Fruit fly (Drosophila melanogaster) whole organism, embryonic: ENCODE measurements around the gene aru.

Source experiments
- Antp ChIP-seq: fragments of 200-800 bp; sonication (Bioruptor generic); optimal IDR thresholded peaks from 3 replicates; lab custom pipeline; 2016; ENCODE audit warnings: missing biosample characterization, missing genetic modification characterization
- Atf3 ChIP-seq: fragments of 200-800 bp; sonication (Bioruptor generic); optimal IDR thresholded peaks from 3 replicates; lab custom pipeline; 2016; ENCODE audit warnings: missing biosample characterization, missing genetic modification characterization
- Blimp-1 ChIP-seq: fragments of 200-800 bp; sonication (Bioruptor generic); optimal IDR thresholded peaks from 3 replicates; lab custom pipeline; 2018; ENCODE audit warnings: missing biosample characterization, missing genetic modification characterization, mild to moderate bottlenecking, moderate library complexity, missing genetic modification reagents
- C15 ChIP-seq: fragments of 200-800 bp; sonication (Bioruptor generic); IDR thresholded peaks from 3 replicates; pipeline ENCODE4 v1.3.6; 2022; ENCODE audit warnings: missing biosample characterization, missing genetic modification characterization
- CG10267 ChIP-seq: fragments of 200-800 bp; sonication (Bioruptor generic); optimal IDR thresholded peaks from 2 replicates; lab custom pipeline; 2018; ENCODE audit warnings: missing biosample characterization, mild to moderate bottlenecking, missing genetic modification characterization, moderate library complexity
- CG10366 ChIP-seq: fragments of 200-800 bp; sonication (Bioruptor generic); IDR thresholded peaks from 2 replicates; pipeline ENCODE4 v1.3.6; 2022; ENCODE audit warnings: missing biosample characterization, missing genetic modification characterization
- CG11456 ChIP-seq: fragments of 200-800 bp; sonication (Bioruptor generic); IDR thresholded peaks from 3 replicates; pipeline ENCODE4 v1.3.6; 2022; ENCODE audit warnings: missing biosample characterization, missing genetic modification characterization
- CG11723 ChIP-seq: fragments of 200-800 bp; sonication (Bioruptor generic); optimal IDR thresholded peaks from 2 replicates; lab custom pipeline; 2017; ENCODE audit warnings: missing biosample characterization, mild to moderate bottlenecking, missing genetic modification characterization
- CG12391 ChIP-seq: fragments of 200-800 bp; sonication (Bioruptor generic); optimal IDR thresholded peaks from 3 replicates; lab custom pipeline; 2018; ENCODE audit warnings: missing biosample characterization, mild to moderate bottlenecking, missing genetic modification characterization, moderate library complexity
- CG14014 ChIP-seq: fragments of 200-800 bp; sonication (Bioruptor generic); IDR thresholded peaks from 2 replicates; pipeline ENCODE4 v1.3.6; 2022; ENCODE audit warnings: missing biosample characterization, missing genetic modification characterization
- CG15269 ChIP-seq: fragments of 200-800 bp; sonication (Bioruptor generic); optimal IDR thresholded peaks from 2 replicates; lab custom pipeline; 2018; ENCODE audit warnings: missing biosample characterization, mild to moderate bottlenecking, missing genetic modification characterization, moderate library complexity
- CG2120 ChIP-seq: fragments of 200-800 bp; sonication (Bioruptor generic); optimal IDR thresholded peaks from 3 replicates; lab custom pipeline; 2016; ENCODE audit warnings: missing biosample characterization, missing genetic modification characterization
- CG32772 ChIP-seq: fragments of 200-800 bp; sonication (Bioruptor generic); IDR thresholded peaks from 2 replicates; pipeline ENCODE4 v1.3.6; 2022; ENCODE audit warnings: missing biosample characterization, missing genetic modification characterization
- CG3407 ChIP-seq: fragments of 200-800 bp; sonication (Bioruptor generic); optimal IDR thresholded peaks from 2 replicates; lab custom pipeline; 2018; ENCODE audit warnings: missing biosample characterization, mild to moderate bottlenecking, missing genetic modification characterization
- CG3838 ChIP-seq: fragments of 200-800 bp; sonication (Bioruptor generic); optimal IDR thresholded peaks from 3 replicates; lab custom pipeline; 2016; ENCODE audit warnings: missing biosample characterization, missing genetic modification characterization
- CG7839 ChIP-seq: fragments of 200-800 bp; sonication (Bioruptor generic); optimal IDR thresholded peaks from 3 replicates; lab custom pipeline; 2018; ENCODE audit warnings: missing biosample characterization, mild to moderate bottlenecking, missing genetic modification characterization, moderate library complexity
- CG8089 ChIP-seq: fragments of 200-800 bp; sonication (Bioruptor generic); optimal IDR thresholded peaks from 3 replicates; lab custom pipeline; 2016; ENCODE audit warnings: missing biosample characterization, missing genetic modification characterization
- CG8924 ChIP-seq: fragments of 200-800 bp; optimal IDR thresholded peaks from 3 replicates; lab custom pipeline; 2019; ENCODE audit warnings: missing biosample characterization, mild to moderate bottlenecking, missing genetic modification characterization, moderate library complexity
- CG8944 ChIP-seq: fragments of 200-800 bp; sonication (Bioruptor generic); optimal IDR thresholded peaks from 3 replicates; lab custom pipeline; 2016; ENCODE audit warnings: missing biosample characterization, missing genetic modification characterization
- CG9727 ChIP-seq: fragments of 200-800 bp; sonication (Bioruptor generic); optimal IDR thresholded peaks from 3 replicates; lab custom pipeline; 2017; ENCODE audit warnings: missing biosample characterization, mild to moderate bottlenecking, missing genetic modification characterization
- CG9876 ChIP-seq: fragments of 200-800 bp; sonication (Bioruptor generic); optimal IDR thresholded peaks from 2 replicates; lab custom pipeline; 2016; ENCODE audit warnings: missing biosample characterization, missing genetic modification characterization
- Chrac-16 ChIP-seq: fragments of 200-800 bp; sonication (Bioruptor generic); optimal IDR thresholded peaks from 3 replicates; lab custom pipeline; 2016; ENCODE audit warnings: missing biosample characterization, missing genetic modification characterization
- D19B ChIP-seq: fragments of 200-800 bp; sonication (Bioruptor generic); optimal IDR thresholded peaks from 2 replicates; lab custom pipeline; 2017; ENCODE audit warnings: missing biosample characterization, mild to moderate bottlenecking, missing genetic modification characterization
- Dip3 ChIP-seq: fragments of 200-800 bp; sonication (Bioruptor generic); optimal IDR thresholded peaks from 3 replicates; lab custom pipeline; 2016; ENCODE audit warnings: missing biosample characterization, missing genetic modification characterization
- Drgx ChIP-seq: fragments of 200-800 bp; sonication (Bioruptor generic); IDR thresholded peaks from 2 replicates; pipeline ENCODE4 v1.3.6; 2022; ENCODE audit warnings: missing biosample characterization, missing genetic modification characterization
- HmgD ChIP-seq: fragments of 200-800 bp; sonication (Bioruptor generic); optimal IDR thresholded peaks from 3 replicates; lab custom pipeline; 2016; ENCODE audit warnings: missing biosample characterization, missing genetic modification characterization
- Hsf ChIP-seq: fragments of 200-800 bp; sonication (Bioruptor generic); optimal IDR thresholded peaks from 3 replicates; lab custom pipeline; 2016; ENCODE audit warnings: missing biosample characterization, missing genetic modification characterization
- Max ChIP-seq: fragments of 200-800 bp; sonication (Bioruptor generic); optimal IDR thresholded peaks from 2 replicates; lab custom pipeline; 2016; ENCODE audit warnings: missing biosample characterization, mild to moderate bottlenecking, missing genetic modification characterization
- Optix ChIP-seq: fragments of 200-800 bp; sonication (Bioruptor generic); IDR thresholded peaks from 3 replicates; pipeline ENCODE4 v1.3.6; 2022; ENCODE audit warnings: missing biosample characterization, missing genetic modification characterization
- Ptx1 ChIP-seq: fragments of 200-800 bp; sonication (Bioruptor generic); IDR thresholded peaks from 2 replicates; pipeline ENCODE4 v1.3.6; 2022; ENCODE audit warnings: missing biosample characterization, missing genetic modification characterization
- Sox102F ChIP-seq: fragments of 200-800 bp; sonication (Bioruptor generic); optimal IDR thresholded peaks from 2 replicates; lab custom pipeline; 2018; ENCODE audit warnings: missing biosample characterization, mild to moderate bottlenecking, missing genetic modification characterization, moderate library complexity
- TFAM ChIP-seq: fragments of 200-800 bp; sonication (Bioruptor generic); optimal IDR thresholded peaks from 2 replicates; lab custom pipeline; 2017; ENCODE audit warnings: missing biosample characterization, missing genetic modification characterization, inconsistent platforms
- ap ChIP-seq: fragments of 200-800 bp; sonication (Bioruptor generic); IDR thresholded peaks from 2 replicates; pipeline ENCODE4 v1.3.6; 2022; ENCODE audit warnings: missing biosample characterization, missing genetic modification characterization
- br ChIP-seq: fragments of >200 bp; optimal IDR thresholded peaks from 2 replicates; lab custom pipeline; 2017
- chif ChIP-seq, 2 experiments: fragments of 200-800 bp; sonication (Bioruptor generic); optimal IDR thresholded peaks; 3 replicates each; lab custom pipeline; 2016; ENCODE audit warnings: missing biosample characterization in 2 of 2, missing genetic modification characterization in 2 of 2
- chn ChIP-seq: fragments of 200-800 bp; sonication (Bioruptor generic); optimal IDR thresholded peaks from 2 replicates; lab custom pipeline; 2016; ENCODE audit warnings: missing biosample characterization, missing genetic modification characterization
- dmrt11E ChIP-seq: fragments of 200-800 bp; sonication (Bioruptor generic); optimal IDR thresholded peaks from 3 replicates; lab custom pipeline; 2018; ENCODE audit warnings: missing biosample characterization, mild to moderate bottlenecking, missing genetic modification characterization, moderate library complexity
- dmrt99B ChIP-seq: fragments of 200-800 bp; sonication (Bioruptor generic); optimal IDR thresholded peaks from 2 replicates; lab custom pipeline; 2018; ENCODE audit warnings: missing biosample characterization, mild to moderate bottlenecking, missing genetic modification characterization, moderate library complexity
- dysf ChIP-seq: fragments of 200-800 bp; sonication (Bioruptor generic); IDR thresholded peaks from 3 replicates; pipeline ENCODE4 v1.3.6; 2022; ENCODE audit warnings: missing biosample characterization, missing genetic modification characterization
- esg ChIP-seq: fragments of 200-800 bp; sonication (Bioruptor generic); conservative IDR thresholded peaks from 2 replicates; pipeline ENCODE4 v1.3.6; 2022; ENCODE audit warnings: missing biosample characterization, missing genetic modification characterization
- fd96Cb ChIP-seq: fragments of 200-800 bp; sonication (Bioruptor generic); optimal IDR thresholded peaks from 2 replicates; lab custom pipeline; 2018; ENCODE audit warnings: missing biosample characterization, mild to moderate bottlenecking, missing genetic modification characterization, moderate library complexity
- jumu ChIP-seq: fragments of 200-800 bp; sonication (Bioruptor generic); optimal IDR thresholded peaks from 3 replicates; lab custom pipeline; 2016; ENCODE audit warnings: missing biosample characterization, missing genetic modification characterization
- mam ChIP-seq: fragments of 200-800 bp; sonication (Bioruptor generic); optimal IDR thresholded peaks from 3 replicates; lab custom pipeline; 2016; ENCODE audit warnings: missing biosample characterization, missing genetic modification characterization
- otp ChIP-seq: fragments of 200-800 bp; sonication (Bioruptor generic); IDR thresholded peaks from 3 replicates; pipeline ENCODE4, ENCODE4 v1.3.6; 2022; ENCODE audit warnings: missing biosample characterization, missing genetic modification characterization
- ranshi ChIP-seq: fragments of 200-800 bp; sonication (Bioruptor generic); IDR thresholded peaks from 2 replicates; pipeline ENCODE4 v1.3.6; 2022; ENCODE audit warnings: missing biosample characterization, missing genetic modification characterization
- row ChIP-seq: fragments of 200-800 bp; sonication (Bioruptor generic); IDR thresholded peaks from 3 replicates; pipeline ENCODE4 v1.3.6; 2022; ENCODE audit warnings: missing biosample characterization, missing genetic modification characterization
- sens ChIP-seq: fragments of 200-800 bp; sonication (Bioruptor generic); peaks from one replicate; lab custom pipeline; 2016; ENCODE audit warnings: missing biosample characterization, missing genetic modification characterization
- sisA ChIP-seq: fragments of 200-800 bp; sonication (Bioruptor generic); IDR thresholded peaks from 2 replicates; pipeline ENCODE4 v1.3.6; 2022; ENCODE audit warnings: missing biosample characterization, missing genetic modification characterization
- tin ChIP-seq: fragments of 200-800 bp; sonication (Bioruptor generic); optimal IDR thresholded peaks from 3 replicates; lab custom pipeline; 2016; ENCODE audit warnings: missing biosample characterization, missing genetic modification characterization
- tio ChIP-seq: fragments of 200-800 bp; sonication (Bioruptor generic); optimal IDR thresholded peaks from 2 replicates; lab custom pipeline; 2017; ENCODE audit warnings: missing biosample characterization, missing genetic modification characterization, inconsistent platforms
- tup ChIP-seq: fragments of 200-800 bp; sonication (Bioruptor generic); optimal IDR thresholded peaks from 2 replicates; lab custom pipeline; 2016; ENCODE audit warnings: missing biosample characterization, mild to moderate bottlenecking, missing genetic modification characterization, moderate library complexity

The aru gene

dm6 chr2L:837989-838388 is 30.2 kb downstream of the aru start (continued):
- TF ChIP-seq CG8089 (GFP tag; lab: Kevin White, UChicago) (peak; percentile 11), otp (peak; percentile 58; the same call in 1 of the 3 replicates), dmrt99B (tag; lab: Kevin White, UChicago) (peak; percentile 35), CG3407 (GFP tag; lab: Kevin White, UChicago) (peak; percentile 14), CG12391 (tag; lab: Kevin White, UChicago) (peak; percentile 53), ranshi (GFP tag; lab: Robert Waterston, UW) (peak; percentile 40; the same call in 1 of the 2 replicates), HmgD (GFP tag; lab: Kevin White, UChicago) (no peak), Hsf (peak; percentile 65), sisA (GFP tag; lab: Robert Waterston, UW) (peak; percentile 44; the same call in 1 of the 2 replicates), tup (GFP tag; lab: Kevin White, UChicago) (peak; percentile 30), chn (GFP tag; lab: Kevin White, UChicago) (peak; percentile 64), Dip3 (GFP tag; lab: Kevin White, UChicago) (peak; percentile 28), Max (GFP tag; lab: Kevin White, UChicago) (no peak), jumu (peak; percentile 42), sens (GFP tag; lab: Kevin White, UChicago) (peak; percentile 89), dysf (0 out of 3 replicates have a peak, but pooled peaks have one; percentile 13), CG8944 (peak; percentile 52), CG7839 (tag; lab: Kevin White, UChicago) (peak; percentile 45), CG3838 (GFP tag; lab: Kevin White, UChicago) (no peak), CG10366 (GFP tag; lab: Robert Waterston, UW) (0 out of 2 replicates have a peak, but pooled peaks have one; percentile 14), Blimp-1 (peak; percentile 6), CG9727 (GFP tag; lab: Kevin White, UChicago) (no peak), Antp (GFP tag; lab: Kevin White, UChicago) (peak; percentile 36), tin (GFP tag; lab: Kevin White, UChicago) (peak; percentile 27), tio (peak; percentile 29), CG8924 (peak; percentile 37), esg (GFP tag; lab: Robert Waterston, UW) (peak; percentile 26; the same call in 1 of the 2 replicates), Sox102F (GFP tag; lab: Kevin White, UChicago) (peak; percentile 67), Atf3 (GFP tag; lab: Kevin White, UChicago) (peak; percentile 19), CG11723 (GFP tag; lab: Kevin White, UChicago) (no peak), CG15269 (tag; lab: Kevin White, UChicago) (peak; percentile 53), br (lab: Kevin White, UChicago) (no peak), D19B (GFP tag; lab: Kevin White, UChicago) (peak; percentile 41), ap (GFP tag; lab: Robert Waterston, UW) (0 out of 2 replicates have a peak, but pooled peaks have one; percentile 6), Optix (GFP tag; lab: Robert Waterston, UW) (peak; percentile 56; the same call in 1 of the 3 replicates), row (peak; percentile 79), CG14014 (GFP tag; lab: Robert Waterston, UW) (peak; percentile 30; the same call in 1 of the 2 replicates), mam (peak; percentile 32), Chrac-16 (GFP tag; lab: Kevin White, UChicago) (peak; percentile 58), Drgx (peak; percentile 89), fd96Cb (peak; percentile 34), TFAM (no peak), CG11456 (GFP tag; lab: Robert Waterston, UW) (0 out of 3 replicates have a peak, but pooled peaks have one; percentile 37), CG10267 (tag; lab: Kevin White, UChicago) (peak; percentile 5), CG32772 (GFP tag; lab: Robert Waterston, UW) (0 out of 2 replicates have a peak, but pooled peaks have one; percentile 9), CG2120 (GFP tag; lab: Kevin White, UChicago) (peak; percentile 59), C15 (GFP tag; lab: Robert Waterston, UW) (0 out of 3 replicates have a peak, but pooled peaks have one; percentile 8), dmrt11E (tag; lab: Kevin White, UChicago) (peak; percentile 8), CG9876 (GFP tag; lab: Kevin White, UChicago) (peak; percentile 54), Ptx1 (GFP tag; lab: Robert Waterston, UW) (0 out of 2 replicates have a peak, but pooled peaks have one; percentile 9), chif (GFP tag; optimal IDR thresholded peaks at IDR 0.05; lab: Kevin White, UChicago) (peak; percentile 51 to 54)
